Fruit fly (Drosophila melanogaster) whole organism, prepupa: Measurements from ENCODE around the gene Task7.

ENCODE experiments used
- Blimp-1 ChIP-seq: fragments of 200-800 bp; sonication (Bioruptor generic); optimal IDR thresholded peaks from 3 replicates; lab custom pipeline; 2017; ENCODE audit warnings: missing biosample characterization, missing genetic modification characterization, mild to moderate bottlenecking, moderate library complexity, missing genetic modification reagents
- CG10631 ChIP-seq: fragments of 200-800 bp; sonication (Bioruptor generic); optimal IDR thresholded peaks from 2 replicates; lab custom pipeline; 2016; ENCODE audit warnings: missing biosample characterization, missing genetic modification characterization
- CG10669 ChIP-seq: fragments of 200-800 bp; sonication (Bioruptor generic); optimal IDR thresholded peaks from 3 replicates; lab custom pipeline; 2018; ENCODE audit warnings: missing biosample characterization, mild to moderate bottlenecking, missing genetic modification characterization, moderate library complexity
- CG11294 ChIP-seq: fragments of 200-800 bp; sonication (Bioruptor generic); IDR thresholded peaks from 2 replicates; pipeline ENCODE4 v1.3.6; 2022; ENCODE audit warnings: missing biosample characterization, missing genetic modification characterization
- CG11762 ChIP-seq: fragments of 200-800 bp; sonication (Bioruptor generic); optimal IDR thresholded peaks from 3 replicates; lab custom pipeline; 2016; ENCODE audit warnings: missing biosample characterization, missing genetic modification characterization; ENCODE audit not compliant: insufficient read depth
- CG15336 ChIP-seq: fragments of 200-800 bp; sonication (Bioruptor generic); IDR thresholded peaks from 2 replicates; pipeline ENCODE4 v1.3.6; 2022; ENCODE audit warnings: missing biosample characterization, missing genetic modification characterization
- CG1621 ChIP-seq: fragments of 200-800 bp; sonication (Bioruptor generic); optimal IDR thresholded peaks from 3 replicates; lab custom pipeline; 2018; ENCODE audit warnings: missing biosample characterization, mild to moderate bottlenecking, missing genetic modification characterization
- CG16779 ChIP-seq: fragments of 200-800 bp; sonication (Bioruptor generic); optimal IDR thresholded peaks from 3 replicates; lab custom pipeline; 2017; ENCODE audit warnings: missing biosample characterization, mild to moderate bottlenecking, missing genetic modification characterization
- CG3032 ChIP-seq: fragments of 200-800 bp; optimal IDR thresholded peaks from 2 replicates; lab custom pipeline; 2019; ENCODE audit warnings: missing biosample characterization, mild to moderate bottlenecking, missing genetic modification characterization, moderate library complexity
- CG31627 ChIP-seq: fragments of 200-800 bp; sonication (Bioruptor generic); optimal IDR thresholded peaks from 3 replicates; lab custom pipeline; 2016; ENCODE audit warnings: missing biosample characterization, missing genetic modification characterization
- CG32006 ChIP-seq: fragments of 200-800 bp; sonication (Bioruptor generic); optimal IDR thresholded peaks from 3 replicates; lab custom pipeline; 2017; ENCODE audit warnings: missing biosample characterization, mild to moderate bottlenecking, missing genetic modification characterization
- CG34406 ChIP-seq: fragments of 200-800 bp; sonication (Bioruptor generic); optimal IDR thresholded peaks from 3 replicates; lab custom pipeline; 2016; ENCODE audit warnings: missing biosample characterization, missing genetic modification characterization
- CG3919 ChIP-seq: fragments of 200-800 bp; sonication (Bioruptor generic); optimal IDR thresholded peaks from 3 replicates; lab custom pipeline; 2016; ENCODE audit warnings: missing biosample characterization, missing genetic modification characterization
- CG4318 ChIP-seq: fragments of 200-800 bp; sonication (Bioruptor generic); optimal IDR thresholded peaks from 3 replicates; lab custom pipeline; 2017; ENCODE audit warnings: missing biosample characterization, mild to moderate bottlenecking, missing genetic modification characterization
- CG6163 ChIP-seq: fragments of 200-800 bp; sonication (Bioruptor generic); IDR thresholded peaks from 3 replicates; pipeline ENCODE4 v1.3.6; 2022; ENCODE audit warnings: missing biosample characterization, missing genetic modification characterization
- CG6276 ChIP-seq: fragments of 200-800 bp; sonication (Bioruptor generic); optimal IDR thresholded peaks from 2 replicates; lab custom pipeline; 2017; ENCODE audit warnings: missing biosample characterization, mild to moderate bottlenecking, missing genetic modification characterization
- CG6792 ChIP-seq: fragments of 200-800 bp; sonication (Bioruptor generic); optimal IDR thresholded peaks from 3 replicates; lab custom pipeline; 2016; ENCODE audit warnings: missing biosample characterization, missing genetic modification characterization
- CG6808 ChIP-seq: fragments of 200-800 bp; sonication (Bioruptor generic); optimal IDR thresholded peaks from 3 replicates; lab custom pipeline; 2017; ENCODE audit warnings: missing biosample characterization, missing genetic modification characterization, mild to moderate bottlenecking, moderate library complexity, missing genetic modification reagents
- CG6854 ChIP-seq: fragments of 200-800 bp; sonication (Bioruptor generic); optimal IDR thresholded peaks from 2 replicates; lab custom pipeline; 2017; ENCODE audit warnings: missing biosample characterization, mild to moderate bottlenecking, missing genetic modification characterization
- CG8119 ChIP-seq: fragments of 200-800 bp; sonication (Bioruptor generic); IDR thresholded peaks from 3 replicates; pipeline ENCODE4 v1.3.6; 2022; ENCODE audit warnings: missing biosample characterization, missing genetic modification characterization
- CG8319 ChIP-seq: fragments of 200-800 bp; sonication (Bioruptor generic); optimal IDR thresholded peaks from 3 replicates; lab custom pipeline; 2016; ENCODE audit warnings: missing biosample characterization, missing genetic modification characterization
- CG8632 ChIP-seq: fragments of 200-800 bp; sonication (Bioruptor generic); optimal IDR thresholded peaks from 3 replicates; lab custom pipeline; 2016; ENCODE audit warnings: missing biosample characterization, missing genetic modification characterization
- Eip78C ChIP-seq: fragments of 200-800 bp; sonication (Bioruptor generic); peaks from one replicate; lab custom pipeline; 2016; ENCODE audit warnings: missing biosample characterization, missing genetic modification characterization
- Eip93F ChIP-seq: fragments of 200-800 bp; sonication (Bioruptor generic); optimal IDR thresholded peaks from 2 replicates; lab custom pipeline; 2016; ENCODE audit warnings: missing biosample characterization, mild to moderate bottlenecking, missing genetic modification characterization
- Ets96B ChIP-seq: fragments of 200-800 bp; optimal IDR thresholded peaks from 2 replicates; lab custom pipeline; 2019; ENCODE audit warnings: missing biosample characterization, mild to moderate bottlenecking, missing genetic modification characterization, moderate library complexity
- Hr39 ChIP-seq: fragments of 200-800 bp; sonication (Bioruptor generic); optimal IDR thresholded peaks from 2 replicates; lab custom pipeline; 2016; ENCODE audit warnings: missing biosample characterization, missing genetic modification characterization
- Hr4 ChIP-seq: fragments of 200-800 bp; sonication (Bioruptor generic); optimal IDR thresholded peaks from 3 replicates; lab custom pipeline; 2016; ENCODE audit warnings: missing biosample characterization, missing genetic modification characterization
- Met ChIP-seq: fragments of 200-800 bp; sonication (Bioruptor generic); optimal IDR thresholded peaks from 3 replicates; lab custom pipeline; 2016; ENCODE audit warnings: missing biosample characterization, missing genetic modification characterization
- OdsH ChIP-seq: fragments of 200-800 bp; sonication (Bioruptor generic); optimal IDR thresholded peaks from 3 replicates; lab custom pipeline; 2016; ENCODE audit warnings: missing biosample characterization, missing genetic modification characterization
- Smox ChIP-seq: fragments of 200-800 bp; sonication (Bioruptor generic); optimal IDR thresholded peaks from 3 replicates; lab custom pipeline; 2016; ENCODE audit warnings: missing biosample characterization, missing genetic modification characterization
- Sox102F ChIP-seq: fragments of 200-800 bp; sonication (Bioruptor generic); optimal IDR thresholded peaks from 2 replicates; lab custom pipeline; 2016; ENCODE audit warnings: missing biosample characterization, mild to moderate bottlenecking, missing genetic modification characterization
- Sox15 ChIP-seq: fragments of 200-800 bp; sonication (Bioruptor generic); optimal IDR thresholded peaks from 3 replicates; lab custom pipeline; 2016; ENCODE audit warnings: missing biosample characterization, missing genetic modification characterization
- achi ChIP-seq: fragments of 200-800 bp; sonication (Bioruptor generic); optimal IDR thresholded peaks from 3 replicates; lab custom pipeline; 2016; ENCODE audit warnings: missing biosample characterization, missing genetic modification characterization
- acj6 ChIP-seq: fragments of 200-800 bp; sonication (Bioruptor generic); optimal IDR thresholded peaks from 3 replicates; lab custom pipeline; 2016; ENCODE audit warnings: missing biosample characterization, missing genetic modification characterization
- cyc ChIP-seq: fragments of 200-800 bp; sonication (Bioruptor generic); optimal IDR thresholded peaks from 3 replicates; lab custom pipeline; 2016; ENCODE audit warnings: missing biosample characterization, missing genetic modification characterization
- eg ChIP-seq: fragments of 200-800 bp; sonication (Bioruptor generic); IDR thresholded peaks from 3 replicates; pipeline ENCODE4 v1.3.6; 2022; ENCODE audit warnings: missing biosample characterization, missing genetic modification characterization
- esn ChIP-seq: fragments of 200-800 bp; sonication (Bioruptor generic); optimal IDR thresholded peaks from 2 replicates; lab custom pipeline; 2016; ENCODE audit warnings: missing biosample characterization, mild to moderate bottlenecking, missing genetic modification characterization, moderate library complexity
- fd59A ChIP-seq: fragments of 200-800 bp; sonication (Bioruptor generic); optimal IDR thresholded peaks from 2 replicates; lab custom pipeline; 2017; ENCODE audit warnings: missing biosample characterization, mild to moderate bottlenecking, missing genetic modification characterization, missing genetic modification reagents
- fd85E ChIP-seq: fragments of 200-800 bp; sonication (Bioruptor generic); optimal IDR thresholded peaks from 3 replicates; lab custom pipeline; 2016; ENCODE audit warnings: missing biosample characterization, missing genetic modification characterization
- fkh ChIP-seq: fragments of 200-800 bp; sonication (Bioruptor generic); optimal IDR thresholded peaks from 3 replicates; lab custom pipeline; 2017; ENCODE audit warnings: missing biosample characterization, mild to moderate bottlenecking, missing genetic modification characterization, moderate library complexity
- salr ChIP-seq, 2 experiments: fragments of 200-800 bp; sonication (Bioruptor generic); optimal IDR thresholded peaks; 3 replicates each; lab custom pipeline; 2016 to 2018; ENCODE audit warnings: missing biosample characterization in 2 of 2, missing genetic modification characterization in 2 of 2, mild to moderate bottlenecking in 1 of 2
- spab ChIP-seq: fragments of 200-800 bp; sonication (Bioruptor generic); optimal IDR thresholded peaks from 2 replicates; lab custom pipeline; 2017; ENCODE audit warnings: missing biosample characterization, mild to moderate bottlenecking, missing genetic modification characterization, missing genetic modification reagents
- ss ChIP-seq, 2 experiments: fragments of 200-800 bp; sonication (Bioruptor generic); optimal IDR thresholded peaks; 2 replicates in 1 of 2; 3 replicates in 1 of 2; lab custom pipeline; 2017 to 2018; ENCODE audit warnings: mild to moderate bottlenecking in 2 of 2, missing biosample characterization in 2 of 2, missing genetic modification characterization in 2 of 2, moderate library complexity in 1 of 2
- svp ChIP-seq: fragments of 200-800 bp; sonication (Bioruptor generic); peaks from one replicate; lab custom pipeline; 2016; ENCODE audit warnings: missing biosample characterization, missing genetic modification characterization
- topi ChIP-seq: fragments of 200-800 bp; sonication (Bioruptor generic); optimal IDR thresholded peaks from 3 replicates; lab custom pipeline; 2016; ENCODE audit warnings: missing biosample characterization, missing genetic modification characterization
- vri ChIP-seq: fragments of 200-800 bp; sonication (Bioruptor generic); optimal IDR thresholded peaks from 3 replicates; lab custom pipeline; 2016; ENCODE audit warnings: missing biosample characterization, mild to moderate bottlenecking, missing genetic modification characterization

Task7 gene

dm6 chr3R:9418373-9419299 lies 6.5 kb upstream of the Task7 start:
- TF ChIP-seq Eip78C (GFP tag; lab: Kevin White, UChicago) (peak; percentile 82), vri (GFP tag; lab: Kevin White, UChicago) (peak; percentile 64), CG8632 (no peak), fkh (peak; percentile 9), CG8119 (GFP tag; lab: Robert Waterston, UW) (no peak), Eip93F (peak; percentile 32), CG3919 (GFP tag; lab: Kevin White, UChicago) (no peak)

dm6 chr3R:9417577-9418334 lies 5.7 kb upstream of the Task7 start, which contains the start of gene ps:
TSS of gene ps (plus strand) at chr3R:9417940.
- no peak for TF ChIP-seq CG6808 (GFP tag; lab: Kevin White, UChicago)
- TF ChIP-seq Met (GFP tag; lab: Kevin White, UChicago), result no peak
- TF ChIP-seq fd59A (GFP tag; lab: Kevin White, UChicago), result no peak
- no peak for TF ChIP-seq salr (GFP tag; optimal IDR thresholded peaks at IDR 0.05; lab: Kevin White, UChicago)
- no peak for TF ChIP-seq Sox15 (GFP tag; lab: Kevin White, UChicago)
- TF ChIP-seq OdsH, result no peak
- TF ChIP-seq fkh, result peak; percentile 39
- no peak for TF ChIP-seq CG3919 (GFP tag; lab: Kevin White, UChicago)
- TF ChIP-seq Ets96B (tag; lab: Kevin White, UChicago), result no peak
- no peak for TF ChIP-seq CG31627 (GFP tag; lab: Kevin White, UChicago)
- no peak for TF ChIP-seq CG4318 (GFP tag; lab: Kevin White, UChicago)
- peak; percentile 80 for TF ChIP-seq Eip78C (GFP tag; lab: Kevin White, UChicago)
- TF ChIP-seq ss (GFP tag; optimal IDR thresholded peaks at IDR 0.05; lab: Kevin White, UChicago), result peak in 1 of 2 experiments; percentile 48
- TF ChIP-seq esn (GFP tag; lab: Kevin White, UChicago), result peak; percentile 42
- no peak for TF ChIP-seq acj6
- TF ChIP-seq CG8319 (GFP tag; lab: Kevin White, UChicago), result no peak
- TF ChIP-seq CG10631 (GFP tag; lab: Kevin White, UChicago), result no peak
- no peak for TF ChIP-seq CG8632
- no peak for TF ChIP-seq Sox102F (GFP tag; lab: Kevin White, UChicago)
- no peak for TF ChIP-seq CG15336 (GFP tag; lab: Robert Waterston, UW)
- TF ChIP-seq Hr39 (GFP tag; lab: Kevin White, UChicago), result no peak
- TF ChIP-seq CG11294, result no peak
- TF ChIP-seq CG6276 (GFP tag; lab: Kevin White, UChicago), result no peak
- no peak for TF ChIP-seq topi
- no peak for TF ChIP-seq achi
- no peak for TF ChIP-seq CG34406 (GFP tag; lab: Kevin White, UChicago)
- TF ChIP-seq CG10669 (GFP tag; lab: Kevin White, UChicago), result no peak
- TF ChIP-seq CG32006 (GFP tag; lab: Kevin White, UChicago), result no peak
- peak; percentile 53 for TF ChIP-seq fd85E (GFP tag; lab: Kevin White, UChicago)
- TF ChIP-seq Hr4 (GFP tag; lab: Kevin White, UChicago), result no peak
- no peak for TF ChIP-seq Eip93F
- TF ChIP-seq svp, result no peak
- TF ChIP-seq CG16779, result peak; percentile 60
- TF ChIP-seq CG8119 (GFP tag; lab: Robert Waterston, UW), result no peak
- no peak for TF ChIP-seq CG11762
- TF ChIP-seq spab (GFP tag; lab: Kevin White, UChicago), result no peak
- no peak for TF ChIP-seq CG6163 (GFP tag; lab: Robert Waterston, UW)
- TF ChIP-seq CG3032 (tag; lab: Kevin White, UChicago), result no peak
- TF ChIP-seq CG6792 (GFP tag; lab: Kevin White, UChicago), result no peak
- no peak for TF ChIP-seq Smox (GFP tag; lab: Kevin White, UChicago)
- TF ChIP-seq eg (GFP tag; lab: Robert Waterston, UW), result no peak
- TF ChIP-seq CG1621 (tag; lab: Kevin White, UChicago), result peak; percentile 49
- TF ChIP-seq vri (GFP tag; lab: Kevin White, UChicago), result peak; percentile 12
- peak; percentile 75 for TF ChIP-seq CG6854
- no peak for TF ChIP-seq cyc
- TF ChIP-seq Blimp-1 (GFP tag; lab: Kevin White, UChicago), result peak; percentile 57
